Worm (Caenorhabditis elegans) whole organism, mixed stage, embryonic: ENCODE data around the gene ZC376.8.

Experiments
- mls-2 ChIP-seq: sonication (generic microtip); optimal IDR thresholded peaks from 2 replicates; lab custom pipeline; 2016; ENCODE audit warnings: mild to moderate bottlenecking, missing genetic modification characterization, moderate library complexity, missing compliant biosample characterization
- nhr-76 ChIP-seq: sonication (generic microtip); optimal IDR thresholded peaks from 2 replicates; lab custom pipeline; 2017; ENCODE audit warnings: missing biosample characterization, missing genetic modification characterization
- unc-62 ChIP-seq: fragments of 150-350 bp; optimal IDR thresholded peaks from 2 replicates; lab custom pipeline; 2014; ENCODE audit warnings: missing biosample characterization, missing genetic modification reagents, missing genetic modification characterization

DNA sequence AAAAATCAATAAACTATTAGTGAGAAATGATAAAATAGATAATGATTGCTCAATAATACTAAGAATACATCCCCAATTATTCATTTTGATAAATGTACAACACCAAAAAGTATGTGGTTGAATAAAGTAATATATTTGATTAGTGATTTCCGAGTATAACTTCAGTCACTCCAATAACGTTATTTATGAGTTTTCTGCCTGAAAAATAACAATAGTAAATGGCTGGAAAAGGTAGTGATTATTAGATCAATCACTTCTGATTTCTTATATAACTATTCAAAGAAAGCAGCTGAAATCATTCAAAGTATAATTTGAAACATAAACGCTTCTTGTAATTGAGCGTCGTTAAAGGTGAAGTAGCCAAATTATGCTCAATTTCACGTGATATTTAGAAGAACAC, 30.7 kb downstream of the ZC376.8 start, which contains the start of gene str-230:
- TF ChIP-seq unc-62 (GFP tag; lab: Kevin White, UChicago) (no peak), mls-2 (no peak), nhr-76 (tag; lab: Kevin White, UChicago) (no peak)
